Worm (Caenorhabditis elegans): ENCODE results near the gene trpp-1.

Gene trpp-1

DNA sequence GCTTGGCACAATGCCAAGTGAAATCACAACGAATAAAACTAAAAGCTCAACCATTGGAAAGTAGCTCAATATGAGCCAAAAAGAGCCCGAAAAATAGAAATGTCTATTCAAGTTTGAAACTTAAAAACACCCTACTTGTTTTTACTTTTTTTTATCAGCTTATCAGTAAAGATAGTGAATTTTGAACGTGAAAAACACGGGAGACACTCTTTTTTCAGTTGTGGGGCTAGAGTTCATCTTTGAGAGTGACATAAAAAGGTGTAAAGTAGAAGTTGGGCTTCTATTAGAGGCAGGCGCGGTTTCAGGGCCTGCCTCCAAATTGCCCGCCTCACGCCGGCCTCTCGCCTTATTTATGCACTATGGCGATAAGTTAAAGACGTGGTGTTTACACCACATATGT is 50.3 kb downstream of the trpp-1 start, which contains the start of gene oac-39:
Gene oac-39, minus strand, starts transcription at position 101 of the 400 bp plus-strand sequence.
- TF ChIP-seq fkh-4 (tag; optimal IDR thresholded peaks at IDR 0.05; ENCODE audit: borderline replicate concordance) (no peak), fkh-10 (GFP tag; optimal IDR thresholded peaks at IDR 0.05) (no peak), efl-3 (GFP tag; optimal IDR thresholded peaks at IDR 0.05) (no peak), ztf-11 (tag; optimal IDR thresholded peaks at IDR 0.05) (no peak), ztf-4 (tag; optimal IDR thresholded peaks at IDR 0.05) (no peak), hlh-4 (tag; optimal IDR thresholded peaks at IDR 0.05) (no peak), nhr-20 (tag; optimal IDR thresholded peaks at IDR 0.05) (no peak), zip-4 (GFP tag; optimal IDR thresholded peaks at IDR 0.05) (no peak), egl-27 (tag; optimal IDR thresholded peaks at IDR 0.05) (no peak), nhr-90 (tag; optimal IDR thresholded peaks at IDR 0.05; ENCODE audit: poor library complexity) (no peak), isw-1 (GFP tag; IDR thresholded peaks at IDR 0.05) (no peak), efl-1 (optimal IDR thresholded peaks at IDR 0.05) (no peak), efl-1 (GFP tag; optimal IDR thresholded peaks at IDR 0.05 in 1 of 2) (no peak), pax-3 (tag; optimal IDR thresholded peaks at IDR 0.05) (no peak), sox-4 (tag; optimal IDR thresholded peaks at IDR 0.05) (no peak), zag-1 (tag; optimal IDR thresholded peaks at IDR 0.05) (no peak), sptf-1 (tag; optimal IDR thresholded peaks at IDR 0.05) (no peak)
